Fruit fly (Drosophila melanogaster): ENCODE results near the gene moi.

The moi gene

dm6 chr3R:18230229-18230628 is 25.1 kb upstream of the moi start (continued):
- no peak for TF ChIP-seq cwo (GFP tag; optimal IDR thresholded peaks at IDR 0.05)
- TF ChIP-seq Dref (GFP tag; IDR thresholded peaks at IDR 0.05), result peak; percentile 46; the same call in 1 of the 2 replicates
- TF ChIP-seq Poxn (GFP tag; IDR thresholded peaks at IDR 0.05), result no peak
- TF ChIP-seq ac (GFP tag; optimal IDR thresholded peaks at IDR 0.05), result no peak
- no peak for TF ChIP-seq CG7372 (GFP tag; IDR thresholded peaks at IDR 0.05)
- peak; percentile 21 for TF ChIP-seq CG30020 (tag; optimal IDR thresholded peaks at IDR 0.05)
- no peak for TF ChIP-seq CG7928 (GFP tag; optimal IDR thresholded peaks at IDR 0.05)
- no peak for TF ChIP-seq YL-1 (GFP tag; optimal IDR thresholded peaks at IDR 0.05)
- no peak for TF ChIP-seq grau (tag; optimal IDR thresholded peaks at IDR 0.05)
- 0 out of 4 replicates have a peak, but pooled peaks have one; percentile 20 for TF ChIP-seq Dll (GFP tag; IDR thresholded peaks at IDR 0.05; ENCODE audit: partially characterized antibody)
- TF ChIP-seq CTCF (GFP tag; optimal IDR thresholded peaks at IDR 0.05), result no peak
- TF ChIP-seq Mad (GFP tag; optimal IDR thresholded peaks at IDR 0.05), result no peak
- peak; percentile 10 for TF ChIP-seq CG2116 (GFP tag; optimal IDR thresholded peaks at IDR 0.05)
- TF ChIP-seq CG10209 (GFP tag; optimal IDR thresholded peaks at IDR 0.05), result no peak
- TF ChIP-seq cas (GFP tag; IDR thresholded peaks at IDR 0.05), result no peak
- 0 out of 3 replicates have a peak, but pooled peaks have one; percentile 25 for TF ChIP-seq HLH4C (GFP tag; IDR thresholded peaks at IDR 0.05; ENCODE audit: partially characterized antibody)
- TF ChIP-seq crol (GFP tag; IDR thresholded peaks at IDR 0.05), result no peak
- no peak for TF ChIP-seq CG11723 (GFP tag; optimal IDR thresholded peaks at IDR 0.05)
- no peak for TF ChIP-seq CG8944 (GFP tag; optimal IDR thresholded peaks at IDR 0.05)
- TF ChIP-seq Dip2 (GFP tag; IDR thresholded peaks at IDR 0.05), result no peak
- TF ChIP-seq stc (GFP tag; IDR thresholded peaks at IDR 0.05), result no peak
- no peak for TF ChIP-seq Abd-B (GFP tag; optimal IDR thresholded peaks at IDR 0.05)
- TF ChIP-seq Sry-δ (GFP tag; optimal IDR thresholded peaks at IDR 0.05), result peak; percentile 32
- peak; percentile 79 for TF ChIP-seq CG7357 (GFP tag; IDR thresholded peaks at IDR 0.05)
- no peak for TF ChIP-seq E2f1 (GFP tag; IDR thresholded peaks at IDR 0.05)
- no peak for TF ChIP-seq Hr3 (GFP tag; optimal IDR thresholded peaks at IDR 0.05)
- TF ChIP-seq Ptx1 (GFP tag; IDR thresholded peaks at IDR 0.05), result no peak
- no peak for TF ChIP-seq D19B (GFP tag; optimal IDR thresholded peaks at IDR 0.05)
- no peak for TF ChIP-seq HLH3B (GFP tag; IDR thresholded peaks at IDR 0.05)
- no peak for TF ChIP-seq Sox102F (GFP tag; optimal IDR thresholded peaks at IDR 0.05)
- TF ChIP-seq zfh1 (GFP tag; IDR thresholded peaks at IDR 0.05), result no peak
- no peak for TF ChIP-seq CG15479 (GFP tag; optimal IDR thresholded peaks at IDR 0.05)
- no peak for TF ChIP-seq schlank (tag; optimal IDR thresholded peaks at IDR 0.05)
- TF ChIP-seq sens (GFP tag), result peak; percentile 45
- TF ChIP-seq CG4617 (GFP tag; optimal IDR thresholded peaks at IDR 0.05; ENCODE audit: borderline replicate concordance), result no peak
- no peak for TF ChIP-seq B-H2 (GFP tag; optimal IDR thresholded peaks at IDR 0.05)
- TF ChIP-seq Myb (GFP tag; optimal IDR thresholded peaks at IDR 0.05), result peak; percentile 80
- no peak for TF ChIP-seq CG10147 (GFP tag; optimal IDR thresholded peaks at IDR 0.05)
- no peak for TF ChIP-seq gce (GFP tag; IDR thresholded peaks at IDR 0.05)
- TF ChIP-seq croc (GFP tag; conservative IDR thresholded peaks at IDR 0.05), result no peak
- no peak for TF ChIP-seq CG10565 (GFP tag; optimal IDR thresholded peaks at IDR 0.05)
- no peak for TF ChIP-seq jigr1 (GFP tag; IDR thresholded peaks at IDR 0.05)
- no peak for TF ChIP-seq CG12236 (GFP tag; optimal IDR thresholded peaks at IDR 0.05)
- peak; percentile 60 for TF ChIP-seq Dp (GFP tag; optimal IDR thresholded peaks at IDR 0.05)
- peak; percentile 42 for TF ChIP-seq stwl (tag; optimal IDR thresholded peaks at IDR 0.05)
- no peak for TF ChIP-seq fd64A (GFP tag; optimal IDR thresholded peaks at IDR 0.05)
- no peak for TF ChIP-seq lilli (GFP tag; optimal IDR thresholded peaks at IDR 0.05)
- TF ChIP-seq CG15514 (GFP tag; optimal IDR thresholded peaks at IDR 0.05), result peak; percentile 47
- no peak for TF ChIP-seq Dbx (GFP tag; IDR thresholded peaks at IDR 0.05)
- TF ChIP-seq ems (GFP tag; optimal IDR thresholded peaks at IDR 0.05), result no peak
- TF ChIP-seq CG10274 (GFP tag; optimal IDR thresholded peaks at IDR 0.05), result no peak
- no peak for TF ChIP-seq CG4328 (GFP tag; optimal IDR thresholded peaks at IDR 0.05)
- TF ChIP-seq zen (tag; optimal IDR thresholded peaks at IDR 0.05), result no peak

Data from whole organism, embryonic.